Worm (Caenorhabditis elegans) whole organism, L4/young adult: ENCODE measurements around the gene pan-1.

Experiments used
- W03F9.2 ChIP-seq: fragments of 150-350 bp; optimal IDR thresholded peaks from 2 replicates; lab custom pipeline; 2014; ENCODE audit warnings: missing biosample characterization, missing genetic modification characterization
- him-1 ChIP-seq: sonication (generic microtip); optimal IDR thresholded peaks from 2 replicates; lab custom pipeline; 2016; ENCODE audit warnings: missing genotype, missing genetic modification reagents, missing genetic modification characterization, missing compliant biosample characterization

DNA sequence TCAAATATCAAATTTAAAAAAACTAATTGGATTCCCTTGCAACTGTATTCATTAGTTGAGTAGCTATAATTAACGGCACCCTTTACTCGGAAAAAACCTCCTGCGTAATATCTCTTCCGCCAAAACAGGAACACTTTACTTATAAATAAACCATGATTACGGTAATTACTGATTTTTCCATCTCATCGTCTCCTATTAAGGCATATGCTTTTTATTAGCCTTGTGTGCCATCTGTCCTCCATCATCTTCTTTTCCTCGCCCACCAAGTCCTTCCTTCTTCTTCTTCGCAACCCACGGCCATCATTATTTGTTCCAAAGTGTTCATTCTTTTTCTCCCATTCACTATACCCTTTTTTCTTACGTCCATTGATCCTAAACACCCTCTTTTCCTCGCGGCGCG, 43.1 kb upstream of the pan-1 start:
- TF ChIP-seq him-1 (tag; lab: Kevin White, UChicago) (no peak), W03F9.2 (tag; lab: Kevin White, UChicago) (no peak)
